Worm (Caenorhabditis elegans) whole organism, L2 larva: ENCODE results near the gene mmaa-1.

Experiments
- F13H6.1 ChIP-seq: sonication (generic microtip); optimal IDR thresholded peaks from 2 replicates; lab custom pipeline; 2016; ENCODE audit warnings: missing genetic modification characterization, missing compliant biosample characterization
- elt-3 ChIP-seq: sonication (generic microtip); optimal IDR thresholded peaks from 2 replicates; lab custom pipeline; 2017; ENCODE audit warnings: missing biosample characterization, missing genetic modification characterization
- mdl-1 ChIP-seq, 2 experiments: fragments of 150-350 bp in 1 of 2; sonication (generic microtip) in 1 of 2; optimal IDR thresholded peaks; 2 replicates each; lab custom pipeline; 2017; ENCODE audit warnings: missing biosample characterization in 2 of 2, missing genetic modification characterization in 2 of 2
- nhr-23 ChIP-seq: fragments of 150-350 bp; optimal IDR thresholded peaks from 2 replicates; lab custom pipeline; 2014; ENCODE audit warnings: missing biosample characterization, missing genetic modification reagents, missing genetic modification characterization
- nhr-237 ChIP-seq: fragments of 150-350 bp; optimal IDR thresholded peaks from 2 replicates; lab custom pipeline; 2014; ENCODE audit warnings: missing biosample characterization, missing genetic modification characterization
- nhr-25 ChIP-seq: fragments of 150-350 bp; sonication (generic microtip); optimal IDR thresholded peaks from 3 replicates; lab custom pipeline; 2014; ENCODE audit warnings: missing biosample characterization, missing genetic modification characterization
- skn-1 ChIP-seq: sonication (generic microtip); optimal IDR thresholded peaks from 2 replicates; lab custom pipeline; 2017; ENCODE audit warnings: missing biosample characterization, missing genetic modification characterization
- unc-39 ChIP-seq: fragments of 150-350 bp; optimal IDR thresholded peaks from 2 replicates; lab custom pipeline; 2014; ENCODE audit warnings: missing biosample characterization, missing genetic modification characterization
- unc-62 ChIP-seq: fragments of 150-350 bp; optimal IDR thresholded peaks from 2 replicates; lab custom pipeline; 2014; ENCODE audit warnings: missing biosample characterization, missing genetic modification reagents, missing genetic modification characterization
- ztf-4 ChIP-seq: fragments of 150-350 bp; optimal IDR thresholded peaks from 2 replicates; lab custom pipeline; 2014; ENCODE audit warnings: missing biosample characterization, missing genetic modification characterization

- TF ChIP-seq unc-39 (tag; lab: Kevin White, UChicago) (no peak), unc-62 (GFP tag; lab: Kevin White, UChicago) (no peak), mdl-1 (tag; optimal IDR thresholded peaks at IDR 0.05; lab: Kevin White, UChicago) (no peak), nhr-23 (tag; lab: Kevin White, UChicago) (no peak), skn-1 (tag; lab: Kevin White, UChicago) (no peak), nhr-237 (tag; lab: Kevin White, UChicago) (peak; percentile 2), ztf-4 (tag; lab: Kevin White, UChicago) (peak; percentile 83), F13H6.1 (tag; lab: Kevin White, UChicago) (peak; percentile 39), nhr-25 (tag; lab: Kevin White, UChicago) (peak; percentile 69), elt-3 (tag; lab: Kevin White, UChicago) (no peak)
Measured at ce11 chrII:7104794-7105613, 4.0 kb upstream of the mmaa-1 start, which contains the start of the genes farl-11 and rpl-33.
